Worm (Caenorhabditis elegans) whole organism, L4 larva: ENCODE measurements around the gene K07F5.7.
A peak's percentile ranks its signal among the peaks of the same experiment; 100 is the strongest.

Experiments
- D1046.2 ChIP-seq: fragments of 200-800 bp; sonication (Bioruptor generic); IDR thresholded peaks from 2 replicates; pipeline ENCODE4 v1.3.6; 2022; ENCODE audit warnings: missing genetic modification characterization, missing compliant biosample characterization
- F10B5.3 ChIP-seq: sonication (generic microtip); optimal IDR thresholded peaks from 2 replicates; lab custom pipeline; 2016; ENCODE audit warnings: mild to moderate bottlenecking, missing genetic modification characterization, missing compliant biosample characterization
- F26F4.8 ChIP-seq: fragments of 200-800 bp; sonication (Bioruptor generic); conservative IDR thresholded peaks from 2 replicates; pipeline ENCODE4 v1.3.6; 2022; ENCODE audit warnings: missing genetic modification characterization, missing compliant biosample characterization
- F44E2.7 ChIP-seq: fragments of 200-800 bp; sonication (Bioruptor generic); IDR thresholded peaks from 2 replicates; pipeline ENCODE4 v2.1.2; 2022; ENCODE audit warnings: missing genetic modification characterization, missing compliant biosample characterization
- R02D3.7 ChIP-seq: fragments of 150-350 bp; sonication (generic microtip); optimal IDR thresholded peaks from 3 replicates; lab custom pipeline; 2014; ENCODE audit warnings: missing biosample characterization, missing genetic modification characterization
- T26A8.4 ChIP-seq: fragments of 200-800 bp; sonication (Bioruptor generic); IDR thresholded peaks from 2 replicates; pipeline ENCODE4 v1.3.6; 2022; ENCODE audit warnings: missing genetic modification characterization, missing compliant biosample characterization
- Y48G9A.11 ChIP-seq: fragments of 200-800 bp; sonication (Bioruptor generic); IDR thresholded peaks from 2 replicates; pipeline ENCODE4 v1.3.6; 2022; ENCODE audit warnings: missing genetic modification reagents, missing genetic modification characterization, missing compliant biosample characterization
- ZK546.5 ChIP-seq, 2 experiments: sonication (generic microtip); optimal IDR thresholded peaks; 2 replicates each; lab custom pipeline; 2017; ENCODE audit warnings: missing biosample characterization in 2 of 2, missing genetic modification characterization in 2 of 2
- aha-1 ChIP-seq: fragments of 150-350 bp; peaks from one replicate; lab custom pipeline; 2014; ENCODE audit warnings: missing biosample characterization, missing genetic modification characterization
- arid-1 ChIP-seq: fragments of 200-800 bp; sonication (Bioruptor generic); conservative IDR thresholded peaks from 2 replicates; pipeline ENCODE4 v1.3.6; 2022; ENCODE audit warnings: missing genetic modification reagents, missing genetic modification characterization, missing compliant biosample characterization
- ceh-32 ChIP-seq: sonication (generic microtip); optimal IDR thresholded peaks from 2 replicates; lab custom pipeline; 2016; ENCODE audit warnings: mild to moderate bottlenecking, missing genetic modification characterization, missing compliant biosample characterization; ENCODE audit not compliant: poor library complexity
- ceh-44 ChIP-seq: fragments of 200-800 bp; sonication (Bioruptor generic); IDR thresholded peaks from 2 replicates; pipeline ENCODE4 v1.3.6; 2022; ENCODE audit warnings: missing genetic modification reagents, missing genetic modification characterization, missing compliant biosample characterization
- ceh-62 ChIP-seq: sonication (generic microtip); optimal IDR thresholded peaks from 2 replicates; lab custom pipeline; 2017; ENCODE audit warnings: missing biosample characterization, missing genetic modification characterization
- cey-2 ChIP-seq: sonication (generic microtip); optimal IDR thresholded peaks from 3 replicates; lab custom pipeline; 2017; ENCODE audit warnings: missing genetic modification characterization, mild to moderate bottlenecking, missing compliant biosample characterization, antibody characterized with exemption, borderline replicate concordance; ENCODE audit not compliant: insufficient read depth
- daf-16 ChIP-seq, 3 experiments: sonication (generic microtip); optimal IDR thresholded peaks; 2 replicates each; lab custom pipeline; 2016 to 2017; ENCODE audit warnings: missing genetic modification characterization in 3 of 3, missing genetic modification reagents in 3 of 3, mild to moderate bottlenecking in 2 of 3, missing compliant biosample characterization in 2 of 3, missing biosample characterization in 1 of 3, moderate library complexity in 1 of 3
- dmd-6 ChIP-seq: fragments of 200-800 bp; sonication (Bioruptor generic); IDR thresholded peaks from 2 replicates; pipeline ENCODE4 v1.3.6; 2022; ENCODE audit warnings: missing genetic modification reagents, missing genetic modification characterization, missing compliant biosample characterization
- duxl-1 ChIP-seq: sonication (generic microtip); optimal IDR thresholded peaks from 2 replicates; lab custom pipeline; 2016; ENCODE audit warnings: mild to moderate bottlenecking, missing genetic modification characterization, moderate library complexity, missing compliant biosample characterization; ENCODE audit not compliant: poor library complexity
- dve-1 ChIP-seq: sonication (generic microtip); optimal IDR thresholded peaks from 2 replicates; lab custom pipeline; 2017; ENCODE audit warnings: antibody characterized with exemption, mild to moderate bottlenecking, missing genetic modification characterization, missing compliant biosample characterization; ENCODE audit not compliant: insufficient read depth
- egl-27 ChIP-seq: sonication (generic microtip); optimal IDR thresholded peaks from 3 replicates; lab custom pipeline; 2017; ENCODE audit warnings: missing biosample characterization, missing genetic modification reagents, missing genetic modification characterization
- egl-43 ChIP-seq: fragments of 200-800 bp; sonication (Bioruptor generic); IDR thresholded peaks from 2 replicates; pipeline ENCODE4 v1.3.6; 2022; ENCODE audit warnings: missing genetic modification reagents, missing genetic modification characterization, missing compliant biosample characterization
- fkh-10 ChIP-seq: fragments of 150-350 bp; optimal IDR thresholded peaks from 2 replicates; lab custom pipeline; 2014; ENCODE audit warnings: missing biosample characterization, missing genetic modification reagents, missing genetic modification characterization
- fos-1 ChIP-seq: fragments of 150-350 bp; optimal IDR thresholded peaks from 2 replicates; lab custom pipeline; 2014; ENCODE audit warnings: missing biosample characterization, missing genetic modification characterization
- hif-1 ChIP-seq, 2 experiments: sonication (generic microtip); optimal IDR thresholded peaks; 2 replicates each; lab custom pipeline; 2016 to 2017; ENCODE audit warnings: missing compliant biosample characterization in 2 of 2, missing genetic modification characterization in 2 of 2, missing genetic modification reagents in 2 of 2, missing genotype in 2 of 2, mild to moderate bottlenecking in 1 of 2
- jun-1 ChIP-seq: fragments of 150-350 bp; optimal IDR thresholded peaks from 2 replicates; lab custom pipeline; 2014; ENCODE audit warnings: missing biosample characterization, missing genetic modification reagents, missing genetic modification characterization
- lim-7 ChIP-seq: fragments of 200-800 bp; sonication (Bioruptor generic); IDR thresholded peaks from 2 replicates; pipeline ENCODE4 v1.3.6; 2022; ENCODE audit warnings: missing genetic modification characterization, missing compliant biosample characterization
- lin-29 ChIP-seq: fragments of 200-800 bp; sonication (Bioruptor generic); IDR thresholded peaks from 2 replicates; pipeline ENCODE4 v1.3.6; 2022; ENCODE audit warnings: missing genetic modification reagents, missing genetic modification characterization, missing compliant biosample characterization
- lir-3 ChIP-seq: sonication (generic microtip); optimal IDR thresholded peaks from 2 replicates; lab custom pipeline; 2016; ENCODE audit warnings: mild to moderate bottlenecking, missing genetic modification characterization, missing compliant biosample characterization
- lsy-2 ChIP-seq, 2 experiments: fragments of 150-350 bp in 1 of 2; sonication (generic microtip) in 1 of 2; optimal IDR thresholded peaks; 2 replicates each; lab custom pipeline; 2014 to 2017; ENCODE audit warnings: missing biosample characterization in 2 of 2, missing genetic modification characterization in 2 of 2
- madf-5 ChIP-seq, 2 experiments: fragments of 200-800 bp; sonication (Bioruptor generic); IDR thresholded peaks; 2 replicates each; pipeline ENCODE4 v1.3.6; 2022; ENCODE audit warnings: missing compliant biosample characterization in 2 of 2, missing genetic modification characterization in 2 of 2
- mdt-29 ChIP-seq: fragments of 200-800 bp; sonication (Bioruptor generic); IDR thresholded peaks from 2 replicates; pipeline ENCODE4 v1.3.6; 2022; ENCODE audit warnings: missing genetic modification reagents, missing genetic modification characterization, missing compliant biosample characterization
- mep-1 ChIP-seq: fragments of 150-350 bp; sonication (generic microtip); optimal IDR thresholded peaks from 3 replicates; lab custom pipeline; 2014; ENCODE audit warnings: missing biosample characterization, missing genetic modification characterization
- mes-2 ChIP-seq: sonication (generic microtip); optimal IDR thresholded peaks from 2 replicates; lab custom pipeline; 2016; ENCODE audit warnings: missing genotype, mild to moderate bottlenecking, missing genetic modification characterization, missing compliant biosample characterization; ENCODE audit not compliant: poor library complexity, severe bottlenecking
- mxl-3 ChIP-seq: fragments of 200-800 bp; sonication (Bioruptor generic); optimal IDR thresholded peaks from 2 replicates; lab custom pipeline; 2018; ENCODE audit warnings: mild to moderate bottlenecking, missing genetic modification characterization, missing compliant biosample characterization
- nhr-10 ChIP-seq: fragments of 150-350 bp; optimal IDR thresholded peaks from 2 replicates; lab custom pipeline; 2014; ENCODE audit warnings: missing biosample characterization, missing genetic modification characterization
- nhr-11 ChIP-seq: fragments of 150-350 bp; optimal IDR thresholded peaks from 2 replicates; lab custom pipeline; 2014; ENCODE audit warnings: missing biosample characterization, missing genetic modification characterization
- nhr-111 ChIP-seq: fragments of 200-800 bp; sonication (Bioruptor generic); optimal IDR thresholded peaks from 2 replicates; lab custom pipeline; 2018; ENCODE audit warnings: mild to moderate bottlenecking, missing genetic modification characterization, missing compliant biosample characterization
- nhr-237 ChIP-seq: sonication (generic microtip); optimal IDR thresholded peaks from 2 replicates; lab custom pipeline; 2017; ENCODE audit warnings: missing biosample characterization, missing genetic modification characterization
- nhr-25 ChIP-seq: sonication (generic microtip); optimal IDR thresholded peaks from 2 replicates; lab custom pipeline; 2017; ENCODE audit warnings: missing genetic modification characterization, mild to moderate bottlenecking, missing compliant biosample characterization, antibody characterized with exemption, moderate library complexity, borderline replicate concordance; ENCODE audit not compliant: insufficient read depth
- nhr-28 ChIP-seq: fragments of 150-350 bp; optimal IDR thresholded peaks from 2 replicates; lab custom pipeline; 2014; ENCODE audit warnings: missing biosample characterization, missing genetic modification characterization
- skn-1 ChIP-seq: fragments of 150-350 bp; optimal IDR thresholded peaks from 2 replicates; lab custom pipeline; 2014; ENCODE audit warnings: missing biosample characterization, missing genetic modification characterization
- snpc-4 ChIP-seq: fragments of 150-350 bp; optimal IDR thresholded peaks from 2 replicates; lab custom pipeline; 2014; ENCODE audit warnings: missing biosample characterization, missing genetic modification characterization
- tra-1 ChIP-seq: fragments of 200-800 bp; sonication (Bioruptor generic); IDR thresholded peaks from 2 replicates; pipeline ENCODE4 v1.3.6; 2022; ENCODE audit warnings: missing genetic modification reagents, missing genetic modification characterization, missing compliant biosample characterization
- unc-130 ChIP-seq: sonication (generic microtip); optimal IDR thresholded peaks from 2 replicates; lab custom pipeline; 2016; ENCODE audit warnings: missing genetic modification reagents, missing genetic modification characterization, missing compliant biosample characterization
- vab-7 ChIP-seq: fragments of 200-800 bp; sonication (Bioruptor generic); IDR thresholded peaks from 2 replicates; pipeline ENCODE4 v1.3.6; 2022; ENCODE audit warnings: missing genetic modification reagents, missing genetic modification characterization, missing compliant biosample characterization
- zag-1 ChIP-seq: fragments of 150-350 bp; optimal IDR thresholded peaks from 2 replicates; lab custom pipeline; 2014; ENCODE audit warnings: missing biosample characterization, missing genetic modification characterization
- zfp-2 ChIP-seq: sonication (generic microtip); optimal IDR thresholded peaks from 2 replicates; lab custom pipeline; 2016; ENCODE audit warnings: mild to moderate bottlenecking, missing genetic modification characterization, missing compliant biosample characterization
- zfp-3 ChIP-seq: fragments of 200-800 bp; sonication (Bioruptor generic); conservative IDR thresholded peaks from 2 replicates; pipeline ENCODE4 v1.3.6; 2022; ENCODE audit warnings: missing genetic modification reagents, missing genetic modification characterization, missing compliant biosample characterization
- ztf-11 ChIP-seq: fragments of 150-350 bp; optimal IDR thresholded peaks from 2 replicates; lab custom pipeline; 2014; ENCODE audit warnings: missing biosample characterization, missing genetic modification characterization

Gene K07F5.7

DNA sequence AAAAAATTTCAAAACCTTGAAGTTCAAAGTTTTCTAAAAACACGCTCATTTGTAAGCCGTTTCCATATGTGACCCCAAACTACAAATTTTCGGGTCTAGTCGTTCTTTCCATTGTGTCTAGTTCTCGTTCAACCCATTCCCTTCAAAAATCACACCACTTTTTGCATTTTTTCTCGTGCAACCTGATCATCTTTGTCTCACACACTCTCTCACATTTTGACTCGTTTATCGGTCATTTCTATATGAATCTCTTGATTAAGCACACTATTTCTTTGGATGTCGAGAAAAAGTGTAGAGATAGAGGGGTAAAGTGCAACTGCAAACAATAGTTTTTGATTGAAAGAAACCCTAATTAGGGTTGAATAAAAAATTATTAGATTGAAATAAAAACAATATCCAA is 44.4 kb downstream of the K07F5.7 start (continued):
- TF ChIP-seq fos-1: no peak
- peak in 1 of 2 experiments; percentile 25 for TF ChIP-seq hif-1 (tag; optimal IDR thresholded peaks at IDR 0.05; lab: Kevin White, UChicago)
- TF ChIP-seq mxl-3 (GFP tag; lab: Kevin White, UChicago): peak; percentile 64
- no peak for TF ChIP-seq arid-1
- no peak for TF ChIP-seq ceh-32 (tag; lab: Kevin White, UChicago)
- TF ChIP-seq egl-27: no peak
- no peak for TF ChIP-seq snpc-4 (tag; lab: Kevin White, UChicago)
- no peak for TF ChIP-seq nhr-111 (GFP tag; lab: Kevin White, UChicago)
- 0 out of 2 replicates have a peak, but pooled peaks have one; percentile 41 for TF ChIP-seq zfp-3 (GFP tag; lab: Robert Waterston, UW)
- TF ChIP-seq T26A8.4 (GFP tag; lab: Robert Waterston, UW): 0 out of 2 replicates have a peak, but pooled peaks have one; percentile 19
- no peak for TF ChIP-seq ZK546.5 (tag; optimal IDR thresholded peaks at IDR 0.05; lab: Kevin White, UChicago)
- TF ChIP-seq F26F4.8 (GFP tag; lab: Robert Waterston, UW): no peak
- no peak for TF ChIP-seq egl-43
- no peak for TF ChIP-seq madf-5 (GFP tag; IDR thresholded peaks at IDR 0.05; lab: Robert Waterston, UW)
- no peak for TF ChIP-seq nhr-10 (tag; lab: Kevin White, UChicago)
- TF ChIP-seq lim-7 (GFP tag; lab: Robert Waterston, UW): no peak
- no peak for TF ChIP-seq ceh-44
- no peak for TF ChIP-seq D1046.2 (GFP tag; lab: Robert Waterston, UW)
- no peak for TF ChIP-seq duxl-1 (tag; lab: Kevin White, UChicago)
- TF ChIP-seq aha-1 (tag; lab: Kevin White, UChicago): no peak
- TF ChIP-seq dmd-6 (GFP tag; lab: Robert Waterston, UW): peak; percentile 70
- TF ChIP-seq F10B5.3 (tag; lab: Kevin White, UChicago): no peak
- no peak for TF ChIP-seq unc-130 (GFP tag; lab: Kevin White, UChicago)
- TF ChIP-seq F44E2.7 (GFP tag; lab: Robert Waterston, UW): no peak
- TF ChIP-seq cey-2 (tag; lab: Kevin White, UChicago): no peak
- TF ChIP-seq nhr-11 (tag; lab: Kevin White, UChicago): no peak
- TF ChIP-seq zfp-2 (tag; lab: Kevin White, UChicago): no peak
- no peak for TF ChIP-seq R02D3.7 (tag; lab: Kevin White, UChicago)

DNA sequence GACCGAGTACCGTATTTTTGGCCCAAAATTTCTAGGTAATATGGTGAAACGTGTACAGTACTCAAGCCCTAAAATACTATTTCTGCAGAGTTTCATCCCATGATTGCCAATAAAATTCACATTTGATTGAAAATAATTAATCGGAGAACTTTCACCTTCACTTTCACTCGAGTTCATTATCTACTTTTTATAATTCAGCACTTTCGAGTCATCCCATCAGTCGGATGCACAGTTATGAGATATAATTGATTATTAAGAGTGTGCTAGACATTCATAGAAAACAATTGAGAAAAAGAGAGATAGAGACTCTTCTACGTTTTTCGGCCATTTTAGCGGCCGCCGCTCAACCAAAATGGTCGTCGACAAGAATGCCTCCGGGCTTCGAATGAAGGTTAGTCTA is 45.3 kb downstream of the K07F5.7 start, which contains the start of gene fat-3:
Gene fat-3 (plus strand): TSS at position 313 of the 400 bp plus-strand sequence.
- no peak for TF ChIP-seq unc-130 (GFP tag; lab: Kevin White, UChicago)
- no peak for TF ChIP-seq jun-1 (tag; lab: Kevin White, UChicago)
- TF ChIP-seq ztf-11 (tag; lab: Kevin White, UChicago): no peak
- TF ChIP-seq mep-1 (tag; lab: Kevin White, UChicago): peak; percentile 41
- no peak for TF ChIP-seq T26A8.4 (GFP tag; lab: Robert Waterston, UW)
- TF ChIP-seq ceh-32 (tag; lab: Kevin White, UChicago): no peak
- TF ChIP-seq dve-1 (tag; lab: Kevin White, UChicago): peak; percentile 79
- peak; percentile 17 for TF ChIP-seq mes-2 (tag; lab: Kevin White, UChicago)
- no peak for TF ChIP-seq cey-2 (tag; lab: Kevin White, UChicago)
- TF ChIP-seq lim-7 (GFP tag; lab: Robert Waterston, UW): no peak
- TF ChIP-seq mdt-29 (GFP tag; lab: Robert Waterston, UW): 0 out of 2 replicates have a peak, but pooled peaks have one; percentile 10
- no peak for TF ChIP-seq fkh-10 (GFP tag; lab: Kevin White, UChicago)
- no peak for TF ChIP-seq ceh-62 (tag; lab: Kevin White, UChicago)
- TF ChIP-seq nhr-237: no peak
- TF ChIP-seq daf-16 (GFP tag; optimal IDR thresholded peaks at IDR 0.05; lab: Kevin White, UChicago): no peak
- peak; percentile 68 for TF ChIP-seq daf-16 (tag; optimal IDR thresholded peaks at IDR 0.05; lab: Kevin White, UChicago)
- TF ChIP-seq vab-7 (GFP tag; lab: Robert Waterston, UW): no peak
- no peak for TF ChIP-seq ceh-44
- TF ChIP-seq Y48G9A.11: no peak
- no peak for TF ChIP-seq skn-1 (tag; lab: Kevin White, UChicago)
- no peak for TF ChIP-seq zfp-3 (GFP tag; lab: Robert Waterston, UW)
- no peak for TF ChIP-seq lir-3 (tag; lab: Kevin White, UChicago)
- no peak for TF ChIP-seq nhr-25 (tag; lab: Kevin White, UChicago)
- TF ChIP-seq zfp-2 (tag; lab: Kevin White, UChicago): no peak
- no peak for TF ChIP-seq egl-27
- no peak for TF ChIP-seq lin-29 (GFP tag; lab: Robert Waterston, UW)
- no peak for TF ChIP-seq fos-1
- peak in 1 of 2 experiments; percentile 36 for TF ChIP-seq lsy-2 (tag; optimal IDR thresholded peaks at IDR 0.05; lab: Kevin White, UChicago)
- TF ChIP-seq nhr-28 (tag; lab: Kevin White, UChicago): peak; percentile 61
- TF ChIP-seq tra-1 (GFP tag; lab: Robert Waterston, UW): 0 out of 2 replicates have a peak, but pooled peaks have one; percentile 12
- no peak for TF ChIP-seq zag-1 (tag; lab: Kevin White, UChicago)
